Worm (Caenorhabditis elegans): ENCODE results near the gene Y66D12A.30.
A peak's percentile ranks its signal among the peaks of the same experiment; 100 is the strongest.

- TF ChIP-seq elt-1 (tag; optimal IDR thresholded peaks at IDR 0.05), result no peak
- TF ChIP-seq sem-4 (tag; optimal IDR thresholded peaks at IDR 0.05), result peak; percentile 90
- TF ChIP-seq unc-62 (GFP tag; optimal IDR thresholded peaks at IDR 0.05), result no peak
- TF ChIP-seq lsy-2 (tag; optimal IDR thresholded peaks at IDR 0.05), result peak; percentile 76 to 89
- TF ChIP-seq alr-1 (tag; optimal IDR thresholded peaks at IDR 0.05), result no peak
- no peak for TF ChIP-seq nhr-237 (tag; optimal IDR thresholded peaks at IDR 0.05)
These were observed 47.6 kb downstream of the Y66D12A.30 start, which contains the start of gene crh-1 for ce11 chrIII:11657185-11657817.
